Fruit fly (Drosophila melanogaster) whole organism, adult: ENCODE data around the gene CG1965.

Source experiments
- CG11617 ChIP-seq: fragments of 200-800 bp; sonication (Bioruptor generic); optimal IDR thresholded peaks from 2 replicates; lab custom pipeline; 2017; ENCODE audit warnings: mild to moderate bottlenecking, missing biosample characterization, missing genetic modification reagents, missing genetic modification characterization
- CG1620 ChIP-seq: fragments of 200-800 bp; sonication (Bioruptor generic); optimal IDR thresholded peaks from 2 replicates; lab custom pipeline; 2016; ENCODE audit warnings: missing biosample characterization, missing genetic modification characterization
- CG33017 ChIP-seq: fragments of 200-800 bp; sonication (Bioruptor generic); optimal IDR thresholded peaks from 2 replicates; lab custom pipeline; 2018; ENCODE audit warnings: missing biosample characterization, mild to moderate bottlenecking, missing genetic modification characterization, moderate library complexity
- Hr96 ChIP-seq: fragments of 200-800 bp; sonication (Bioruptor generic); optimal IDR thresholded peaks from 2 replicates; lab custom pipeline; 2016; ENCODE audit warnings: missing biosample characterization, missing genetic modification characterization
- bab1 ChIP-seq: fragments of 200-800 bp; sonication (Bioruptor generic); optimal IDR thresholded peaks from 3 replicates; lab custom pipeline; 2019; ENCODE audit warnings: missing biosample characterization, mild to moderate bottlenecking, missing genetic modification characterization, moderate library complexity
- kay ChIP-seq: fragments of 200-800 bp; sonication (Bioruptor generic); peaks from one replicate; lab custom pipeline; 2016; ENCODE audit warnings: missing biosample characterization, missing genetic modification characterization, borderline replicate concordance
- pad ChIP-seq: fragments of 200-800 bp; sonication (Bioruptor generic); optimal IDR thresholded peaks from 3 replicates; lab custom pipeline; 2017; ENCODE audit warnings: missing biosample characterization, missing genetic modification characterization, mild to moderate bottlenecking, moderate library complexity, missing genetic modification reagents
- toe ChIP-seq: fragments of 200-800 bp; sonication (Bioruptor generic); optimal IDR thresholded peaks from 2 replicates; lab custom pipeline; 2016; ENCODE audit warnings: missing biosample characterization, missing genetic modification characterization

DNA sequence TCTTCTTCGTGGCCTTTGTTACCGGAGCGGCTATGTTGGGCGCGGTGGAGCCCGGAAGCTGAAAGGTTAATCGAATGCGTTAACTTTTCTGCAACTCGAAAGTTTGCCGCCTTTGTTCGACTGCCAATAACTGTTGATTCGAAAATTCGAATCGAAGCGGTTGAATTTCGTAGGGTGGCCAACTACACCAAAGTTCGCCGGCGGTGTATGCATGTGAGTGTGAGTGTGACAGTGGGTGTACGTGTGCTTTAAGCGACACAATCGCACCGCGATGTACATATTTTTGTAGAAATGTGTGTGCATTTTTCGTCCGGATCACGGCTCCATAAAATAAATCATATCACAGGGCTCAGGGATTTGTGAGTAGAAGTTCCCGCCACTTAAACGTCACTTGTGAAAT lies 18.3 kb downstream of the CG1965 start:
- TF ChIP-seq bab1 (GFP tag; lab: Kevin White, UChicago) (no peak), CG33017 (no peak), CG11617 (GFP tag; lab: Kevin White, UChicago) (no peak), toe (GFP tag; lab: Kevin White, UChicago) (no peak), kay (no peak), pad (GFP tag; lab: Kevin White, UChicago) (no peak), Hr96 (GFP tag; lab: Kevin White, UChicago) (no peak), CG1620 (no peak)
